Worm (Caenorhabditis elegans) whole organism, midembryonic: Measurements from ENCODE around the gene Y41D4B.17.

Source experiments
- flt-1 ChIP-seq: fragments of 200-800 bp; sonication (Bioruptor generic); IDR thresholded peaks from 2 replicates; pipeline ENCODE4 v1.3.6; 2022; ENCODE audit warnings: missing genetic modification characterization, missing compliant biosample characterization
- ref-1 ChIP-seq: fragments of 200-800 bp; sonication (Bioruptor generic); conservative IDR thresholded peaks from 2 replicates; pipeline ENCODE4 v1.3.6; 2022; ENCODE audit warnings: missing genetic modification reagents, missing genetic modification characterization, missing compliant biosample characterization

ce11 chrIV:1510241-1510640 is 49.7 kb upstream of the Y41D4B.17 start, which contains the start of gene txt-4:
- no peak for TF ChIP-seq ref-1 (GFP tag; lab: Robert Waterston, UW)
- TF ChIP-seq flt-1 (GFP tag; lab: Robert Waterston, UW) = no peak
